Fruit fly (Drosophila melanogaster) whole organism, embryonic: ENCODE data around the gene ps.

Experiments
- ATbp ChIP-seq: fragments of 200-800 bp; sonication (Bioruptor generic); optimal IDR thresholded peaks from 2 replicates; lab custom pipeline; 2017; ENCODE audit warnings: missing biosample characterization, mild to moderate bottlenecking, missing genetic modification characterization, missing genetic modification reagents
- CG10209 ChIP-seq: fragments of 200-800 bp; sonication (Bioruptor generic); optimal IDR thresholded peaks from 3 replicates; lab custom pipeline; 2017; ENCODE audit warnings: missing biosample characterization, mild to moderate bottlenecking, missing genetic modification characterization, missing genetic modification reagents
- CG11085 ChIP-seq: fragments of 200-800 bp; sonication (Bioruptor generic); IDR thresholded peaks from 2 replicates; pipeline ENCODE4 v1.3.6; 2022; ENCODE audit warnings: missing biosample characterization, missing genetic modification characterization
- CG12299 ChIP-seq: fragments of 200-800 bp; sonication (Bioruptor generic); optimal IDR thresholded peaks from 2 replicates; lab custom pipeline; 2018; ENCODE audit warnings: missing biosample characterization, mild to moderate bottlenecking, missing genetic modification characterization
- CG13894 ChIP-seq: fragments of 200-800 bp; sonication (Bioruptor generic); optimal IDR thresholded peaks from 3 replicates; lab custom pipeline; 2018; ENCODE audit warnings: missing biosample characterization, mild to moderate bottlenecking, missing genetic modification characterization, moderate library complexity
- CG14667 ChIP-seq: fragments of 200-800 bp; sonication (Bioruptor generic); IDR thresholded peaks from 2 replicates; pipeline ENCODE4 v1.3.6; 2022; ENCODE audit warnings: missing biosample characterization, missing genetic modification characterization
- CG15514 ChIP-seq: fragments of 200-800 bp; sonication (Bioruptor generic); optimal IDR thresholded peaks from 3 replicates; lab custom pipeline; 2017; ENCODE audit warnings: missing biosample characterization, missing genetic modification characterization, mild to moderate bottlenecking, moderate library complexity, missing genetic modification reagents
- CG16779 ChIP-seq: fragments of 200-800 bp; sonication (Bioruptor generic); IDR thresholded peaks from 2 replicates; pipeline ENCODE4 v1.3.6; 2022; ENCODE audit warnings: missing biosample characterization, missing genetic modification characterization
- CG18619 ChIP-seq: fragments of 200-800 bp; sonication (Bioruptor generic); optimal IDR thresholded peaks from 3 replicates; lab custom pipeline; 2017; ENCODE audit warnings: missing biosample characterization, mild to moderate bottlenecking, missing genetic modification characterization
- CG2120 ChIP-seq: fragments of 200-800 bp; sonication (Bioruptor generic); optimal IDR thresholded peaks from 3 replicates; lab custom pipeline; 2016; ENCODE audit warnings: missing biosample characterization, missing genetic modification characterization
- CG2678 ChIP-seq: fragments of 200-800 bp; sonication (Bioruptor generic); optimal IDR thresholded peaks from 3 replicates; lab custom pipeline; 2019; ENCODE audit warnings: missing biosample characterization, mild to moderate bottlenecking, missing genetic modification characterization, moderate library complexity
- CG30403 ChIP-seq: fragments of 200-800 bp; sonication (Bioruptor generic); optimal IDR thresholded peaks from 3 replicates; lab custom pipeline; 2016; ENCODE audit warnings: missing biosample characterization, missing genetic modification characterization
- CG31224 ChIP-seq: fragments of 200-800 bp; sonication (Bioruptor generic); IDR thresholded peaks from 2 replicates; pipeline ENCODE4 v1.3.6; 2022; ENCODE audit warnings: missing biosample characterization, missing genetic modification characterization
- CG3407 ChIP-seq: fragments of 200-800 bp; sonication (Bioruptor generic); optimal IDR thresholded peaks from 2 replicates; lab custom pipeline; 2018; ENCODE audit warnings: missing biosample characterization, mild to moderate bottlenecking, missing genetic modification characterization
- CG34224 ChIP-seq: fragments of 200-800 bp; sonication (Bioruptor generic); IDR thresholded peaks from 3 replicates; pipeline ENCODE4 v1.3.6; 2022; ENCODE audit warnings: missing biosample characterization, missing genetic modification characterization; ENCODE audit not compliant: partially characterized antibody
- CG4424 ChIP-seq: fragments of 200-800 bp; sonication (Bioruptor generic); optimal IDR thresholded peaks from 3 replicates; lab custom pipeline; 2016; ENCODE audit warnings: missing biosample characterization, missing genetic modification characterization
- CG4617 ChIP-seq: fragments of 200-800 bp; sonication (Bioruptor generic); optimal IDR thresholded peaks from 3 replicates; lab custom pipeline; 2016; ENCODE audit warnings: missing biosample characterization, missing genetic modification characterization, borderline replicate concordance
- CG4820 ChIP-seq: fragments of 200-800 bp; sonication (Bioruptor generic); optimal IDR thresholded peaks from 3 replicates; lab custom pipeline; 2016; ENCODE audit warnings: missing biosample characterization, missing genetic modification characterization
- CG6765 ChIP-seq: fragments of 200-800 bp; sonication (Bioruptor generic); optimal IDR thresholded peaks from 3 replicates; lab custom pipeline; 2017; ENCODE audit warnings: missing biosample characterization, mild to moderate bottlenecking, missing genetic modification characterization
- CG6813 ChIP-seq: fragments of 200-800 bp; sonication (Bioruptor generic); optimal IDR thresholded peaks from 2 replicates; lab custom pipeline; 2017; ENCODE audit warnings: missing biosample characterization, missing genetic modification characterization, mild to moderate bottlenecking, moderate library complexity, missing genetic modification reagents
- CG7372 ChIP-seq: fragments of 200-800 bp; sonication (Bioruptor generic); IDR thresholded peaks from 2 replicates; pipeline ENCODE4 v1.3.6; 2022; ENCODE audit warnings: missing biosample characterization, missing genetic modification characterization
- CG7839 ChIP-seq: fragments of 200-800 bp; sonication (Bioruptor generic); optimal IDR thresholded peaks from 3 replicates; lab custom pipeline; 2018; ENCODE audit warnings: missing biosample characterization, mild to moderate bottlenecking, missing genetic modification characterization, moderate library complexity
- Camta ChIP-seq: fragments of 200-800 bp; sonication (Bioruptor generic); optimal IDR thresholded peaks from 2 replicates; lab custom pipeline; 2016; ENCODE audit warnings: missing biosample characterization, missing genetic modification characterization
- CkIIα-i1 ChIP-seq: fragments of 200-800 bp; sonication (Bioruptor generic); IDR thresholded peaks from 2 replicates; pipeline ENCODE4 v1.3.6; 2022; ENCODE audit warnings: missing biosample characterization, missing genetic modification characterization
- CoRest ChIP-seq: fragments of 200-800 bp; sonication (Bioruptor generic); optimal IDR thresholded peaks from 3 replicates; lab custom pipeline; 2018; ENCODE audit warnings: missing biosample characterization, mild to moderate bottlenecking, missing genetic modification characterization, moderate library complexity
- Dip3 ChIP-seq: fragments of 200-800 bp; sonication (Bioruptor generic); optimal IDR thresholded peaks from 3 replicates; lab custom pipeline; 2016; ENCODE audit warnings: missing biosample characterization, missing genetic modification characterization
- Ets65A ChIP-seq: fragments of 200-800 bp; sonication (Bioruptor generic); peaks from one replicate; lab custom pipeline; 2016; ENCODE audit warnings: missing biosample characterization, missing genetic modification characterization
- H2.0 ChIP-seq: fragments of 200-800 bp; sonication (Bioruptor generic); IDR thresholded peaks from 2 replicates; pipeline ENCODE4 v1.3.6; 2022; ENCODE audit warnings: missing biosample characterization, missing genetic modification characterization
- Hand ChIP-seq: fragments of 200-800 bp; sonication (Bioruptor generic); optimal IDR thresholded peaks from 2 replicates; lab custom pipeline; 2017; ENCODE audit warnings: mild to moderate bottlenecking, missing biosample characterization, missing genetic modification reagents, missing genetic modification characterization
- Jarid2 ChIP-seq: fragments of 200-800 bp; sonication (Bioruptor generic); optimal IDR thresholded peaks from 3 replicates; lab custom pipeline; 2017; ENCODE audit warnings: mild to moderate bottlenecking, missing biosample characterization, missing genetic modification reagents, missing genetic modification characterization
- Meics ChIP-seq: fragments of 200-800 bp; sonication (Bioruptor generic); optimal IDR thresholded peaks from 2 replicates; lab custom pipeline; 2017; ENCODE audit warnings: missing biosample characterization, mild to moderate bottlenecking, missing genetic modification characterization
- Opbp ChIP-seq: fragments of 200-800 bp; sonication (Bioruptor generic); IDR thresholded peaks from 3 replicates; pipeline ENCODE4 v1.3.6; 2022; ENCODE audit warnings: missing biosample characterization, missing genetic modification characterization; ENCODE audit not compliant: partially characterized antibody
- Pdp1 ChIP-seq, 2 experiments: fragments of 200-800 bp; sonication (Bioruptor generic); optimal IDR thresholded peaks; 3 replicates each; lab custom pipeline; 2016; ENCODE audit warnings: missing biosample characterization in 2 of 2, missing genetic modification characterization in 2 of 2, mild to moderate bottlenecking in 1 of 2, moderate library complexity in 1 of 2
- Tbp ChIP-seq: fragments of >200 bp; optimal IDR thresholded peaks from 2 replicates; lab custom pipeline; 2018; ENCODE audit warnings: missing biosample characterization, missing genetic modification characterization
- abd-A ChIP-seq: fragments of 200-800 bp; sonication (Bioruptor generic); optimal IDR thresholded peaks from 3 replicates; lab custom pipeline; 2019; ENCODE audit warnings: missing biosample characterization, mild to moderate bottlenecking, missing genetic modification characterization, moderate library complexity
- ato ChIP-seq: fragments of 200-800 bp; sonication (Bioruptor generic); IDR thresholded peaks from 2 replicates; pipeline ENCODE4 v1.3.6; 2022; ENCODE audit warnings: missing biosample characterization, missing genetic modification characterization; ENCODE audit not compliant: partially characterized antibody
- chinmo ChIP-seq: fragments of 200-800 bp; sonication (Bioruptor generic); IDR thresholded peaks from 4 replicates; pipeline ENCODE4 v1.3.6; 2022; ENCODE audit warnings: missing biosample characterization, missing genetic modification characterization; ENCODE audit not compliant: partially characterized antibody
- ci ChIP-seq: fragments of 200-800 bp; sonication (Bioruptor generic); IDR thresholded peaks from 3 replicates; pipeline ENCODE4 v1.3.6; 2022; ENCODE audit warnings: missing biosample characterization, missing genetic modification characterization
- cwo ChIP-seq: fragments of 200-800 bp; sonication (Bioruptor generic); optimal IDR thresholded peaks from 3 replicates; lab custom pipeline; 2017; ENCODE audit warnings: missing biosample characterization, missing genetic modification characterization, mild to moderate bottlenecking, moderate library complexity, missing genetic modification reagents
- dmrt99B ChIP-seq: fragments of 200-800 bp; sonication (Bioruptor generic); optimal IDR thresholded peaks from 2 replicates; lab custom pipeline; 2018; ENCODE audit warnings: missing biosample characterization, mild to moderate bottlenecking, missing genetic modification characterization, moderate library complexity
- fu2 ChIP-seq: fragments of 200-800 bp; sonication (Bioruptor generic); optimal IDR thresholded peaks from 2 replicates; lab custom pipeline; 2016; ENCODE audit warnings: missing biosample characterization, missing genetic modification characterization
- gcm ChIP-seq: fragments of 200-800 bp; sonication (Bioruptor generic); optimal IDR thresholded peaks from 2 replicates; lab custom pipeline; 2019; ENCODE audit warnings: missing biosample characterization, mild to moderate bottlenecking, missing genetic modification characterization, moderate library complexity
- gem ChIP-seq: fragments of 200-800 bp; sonication (Bioruptor generic); optimal IDR thresholded peaks from 2 replicates; lab custom pipeline; 2019; ENCODE audit warnings: missing biosample characterization, mild to moderate bottlenecking, missing genetic modification characterization, moderate library complexity
- grau ChIP-seq: fragments of 200-800 bp; optimal IDR thresholded peaks from 3 replicates; lab custom pipeline; 2019; ENCODE audit warnings: missing biosample characterization, mild to moderate bottlenecking, missing genetic modification characterization, moderate library complexity
- gsb ChIP-seq: fragments of 200-800 bp; sonication (Bioruptor generic); IDR thresholded peaks from 2 replicates; pipeline ENCODE4 v1.3.6; 2022; ENCODE audit warnings: missing biosample characterization, missing genetic modification characterization
- mirr ChIP-seq: fragments of 200-800 bp; sonication (Bioruptor generic); optimal IDR thresholded peaks from 3 replicates; lab custom pipeline; 2018; ENCODE audit warnings: missing biosample characterization, mild to moderate bottlenecking, missing genetic modification characterization
- nerfin-1 ChIP-seq: fragments of 200-800 bp; sonication (Bioruptor generic); optimal IDR thresholded peaks from 3 replicates; lab custom pipeline; 2019; ENCODE audit warnings: missing biosample characterization, mild to moderate bottlenecking, missing genetic modification characterization, moderate library complexity
- pb ChIP-seq: fragments of 200-800 bp; sonication (Bioruptor generic); optimal IDR thresholded peaks from 3 replicates; lab custom pipeline; 2016; ENCODE audit warnings: missing biosample characterization, missing genetic modification characterization
- pros ChIP-seq: fragments of 200-800 bp; sonication (Bioruptor generic); optimal IDR thresholded peaks from 3 replicates; lab custom pipeline; 2019; ENCODE audit warnings: missing biosample characterization, mild to moderate bottlenecking, missing genetic modification characterization, moderate library complexity
- sens-2 ChIP-seq: fragments of 200-800 bp; sonication (Bioruptor generic); IDR thresholded peaks from 2 replicates; pipeline ENCODE4 v1.3.6; 2022; ENCODE audit warnings: missing biosample characterization, missing genetic modification characterization
- stc ChIP-seq: fragments of 200-800 bp; sonication (Bioruptor generic); IDR thresholded peaks from 2 replicates; pipeline ENCODE4 v1.3.6; 2022; ENCODE audit warnings: missing biosample characterization, missing genetic modification characterization
- stwl ChIP-seq: fragments of 200-800 bp; sonication (Bioruptor generic); optimal IDR thresholded peaks from 3 replicates; lab custom pipeline; 2018; ENCODE audit warnings: missing biosample characterization, mild to moderate bottlenecking, missing genetic modification characterization, moderate library complexity

ps gene

DNA sequence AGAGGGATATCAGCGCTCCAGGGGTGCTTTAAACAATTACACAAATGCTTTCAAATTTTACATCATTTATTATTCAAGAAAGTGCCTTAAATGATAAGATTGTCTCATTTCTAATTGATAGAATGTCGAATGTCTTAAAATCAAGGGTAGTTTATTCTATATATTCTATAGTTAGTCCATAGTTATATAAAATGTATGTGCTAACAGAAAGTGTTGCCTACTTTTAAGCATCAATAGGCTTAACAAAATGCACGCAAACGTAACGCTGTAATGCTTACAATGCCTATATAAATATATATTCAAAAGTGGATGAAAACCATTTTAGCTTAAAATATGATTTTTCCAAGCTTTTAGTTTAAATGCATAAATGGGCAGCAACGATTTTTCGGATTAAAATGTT lies 70.2 kb downstream of the ps start (continued):
- TF ChIP-seq CG34224 (no peak), CG12299 (tag; lab: Kevin White, UChicago) (no peak), CG4424 (no peak), gem (tag; lab: Kevin White, UChicago) (peak; percentile 28), nerfin-1 (no peak), CG18619 (GFP tag; lab: Kevin White, UChicago) (peak; percentile 18), sens-2 (no peak), stc (GFP tag; lab: Robert Waterston, UW) (no peak), CkIIα-i1 (GFP tag; lab: Robert Waterston, UW) (no peak), pros (GFP tag; lab: Kevin White, UChicago) (no peak), dmrt99B (tag; lab: Kevin White, UChicago) (peak; percentile 4), Meics (peak; percentile 52), cwo (GFP tag; lab: Kevin White, UChicago) (peak; percentile 4), CG30403 (GFP tag; lab: Kevin White, UChicago) (peak; percentile 17), ci (GFP tag; lab: Robert Waterston, UW) (no peak), CG14667 (GFP tag; lab: Robert Waterston, UW) (no peak), CG2120 (GFP tag; lab: Kevin White, UChicago) (peak; percentile 28), CG7839 (tag; lab: Kevin White, UChicago) (peak; percentile 41), H2.0 (no peak), CG11085 (GFP tag; lab: Robert Waterston, UW) (no peak), Tbp (GFP tag; lab: Kevin White, UChicago) (no peak), Opbp (GFP tag; lab: Robert Waterston, UW) (no peak), Dip3 (GFP tag; lab: Kevin White, UChicago) (no peak), CG6765 (no peak), Pdp1 (GFP tag; optimal IDR thresholded peaks at IDR 0.05; lab: Kevin White, UChicago) (peak in 1 of 2 experiments; percentile 7), grau (tag; lab: Kevin White, UChicago) (peak; percentile 27), stwl (tag; lab: Kevin White, UChicago) (no peak), fu2 (GFP tag; lab: Kevin White, UChicago) (no peak), pb (GFP tag; lab: Kevin White, UChicago) (no peak), gsb (GFP tag; lab: Robert Waterston, UW) (no peak), gcm (GFP tag; lab: Kevin White, UChicago) (no peak), CG2678 (tag; lab: Kevin White, UChicago) (peak; percentile 45), Hand (GFP tag; lab: Kevin White, UChicago) (peak; percentile 56), CoRest (tag; lab: Kevin White, UChicago) (peak; percentile 25)

DNA sequence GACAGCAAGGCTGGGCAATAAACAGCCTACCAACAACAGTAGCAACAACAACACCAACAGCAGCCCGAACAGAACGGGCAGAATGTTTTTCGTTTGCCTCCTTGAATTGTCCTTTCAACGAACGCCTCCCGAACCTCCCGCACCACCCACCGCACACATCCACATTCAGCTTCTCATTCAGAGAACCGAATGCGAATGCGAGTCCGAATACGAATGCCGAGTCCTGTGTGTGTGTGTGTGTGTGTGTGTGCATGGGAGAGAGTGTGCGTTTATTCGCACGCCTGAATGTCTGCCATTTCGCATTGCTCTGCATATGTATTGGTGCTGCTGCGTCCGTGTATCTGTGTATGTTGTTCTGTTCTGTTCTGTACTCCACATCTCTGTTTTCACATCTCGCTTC lies 70.8 kb downstream of the ps start:
- TF ChIP-seq CG7372: no peak
- no peak for TF ChIP-seq Ets65A (GFP tag; lab: Kevin White, UChicago)
- no peak for TF ChIP-seq CG16779 (GFP tag; lab: Robert Waterston, UW)
- no peak for TF ChIP-seq ato (GFP tag; lab: Robert Waterston, UW)
- peak; percentile 35 for TF ChIP-seq mirr (GFP tag; lab: Kevin White, UChicago)
- no peak for TF ChIP-seq Jarid2 (GFP tag; lab: Kevin White, UChicago)
- TF ChIP-seq chinmo (GFP tag; lab: Robert Waterston, UW): 0 out of 4 replicates have a peak, but pooled peaks have one; percentile 46
- TF ChIP-seq CG4617: no peak
- no peak for TF ChIP-seq CG31224 (GFP tag; lab: Robert Waterston, UW)
- no peak for TF ChIP-seq ATbp (GFP tag; lab: Kevin White, UChicago)
- TF ChIP-seq CG6813 (GFP tag; lab: Kevin White, UChicago): no peak
- peak; percentile 41 for TF ChIP-seq CG13894 (tag; lab: Kevin White, UChicago)
- no peak for TF ChIP-seq Camta
- TF ChIP-seq CG10209: no peak
- TF ChIP-seq CG4820: no peak
- TF ChIP-seq CG15514 (GFP tag; lab: Kevin White, UChicago): no peak
- TF ChIP-seq abd-A (tag; lab: Kevin White, UChicago): peak; percentile 92
- TF ChIP-seq CG3407: no peak
